Worm (Caenorhabditis elegans) whole organism, L1 larva: ENCODE results near the gene F28H7.8.

Experiments used
- C04F5.9 ChIP-seq: sonication (generic microtip); optimal IDR thresholded peaks from 2 replicates; lab custom pipeline; 2016; ENCODE audit warnings: missing genetic modification characterization, missing compliant biosample characterization
- C34B4.2 ChIP-seq: sonication (generic microtip); optimal IDR thresholded peaks from 2 replicates; lab custom pipeline; 2017; ENCODE audit warnings: mild to moderate bottlenecking, missing genetic modification characterization, missing compliant biosample characterization
- F16B12.6 ChIP-seq: fragments of 150-350 bp; optimal IDR thresholded peaks from 2 replicates; lab custom pipeline; 2014; ENCODE audit warnings: missing biosample characterization, missing genetic modification characterization
- alr-1 ChIP-seq: fragments of 200-800 bp; sonication (Bioruptor generic); optimal IDR thresholded peaks from 2 replicates; lab custom pipeline; 2018; ENCODE audit warnings: borderline replicate concordance, mild to moderate bottlenecking, missing genetic modification characterization, missing compliant biosample characterization
- aly-2 ChIP-seq: fragments of 150-350 bp; optimal IDR thresholded peaks from 2 replicates; lab custom pipeline; 2014; ENCODE audit warnings: missing biosample characterization, missing genetic modification characterization
- ama-1 ChIP-seq: fragments of 150-350 bp; optimal IDR thresholded peaks from 2 replicates; lab custom pipeline; 2014
- ceh-63 ChIP-seq: fragments of 200-800 bp; sonication (Bioruptor generic); optimal IDR thresholded peaks from 2 replicates; lab custom pipeline; 2018; ENCODE audit warnings: mild to moderate bottlenecking, missing genetic modification characterization, missing compliant biosample characterization
- ceh-8 ChIP-seq: fragments of 200-800 bp; sonication (Bioruptor generic); optimal IDR thresholded peaks from 2 replicates; lab custom pipeline; 2018; ENCODE audit warnings: mild to moderate bottlenecking, missing genetic modification characterization, moderate library complexity, missing compliant biosample characterization
- ceh-90 ChIP-seq: sonication (generic microtip); optimal IDR thresholded peaks from 2 replicates; lab custom pipeline; 2016; ENCODE audit warnings: missing genetic modification characterization, missing compliant biosample characterization
- dsc-1 ChIP-seq: sonication (generic microtip); optimal IDR thresholded peaks from 2 replicates; lab custom pipeline; 2016; ENCODE audit warnings: mild to moderate bottlenecking, missing genetic modification characterization, missing compliant biosample characterization
- efl-1 ChIP-seq, 4 experiments: fragments of 150-350 bp; optimal IDR thresholded peaks in 3 of 4; peaks in 1 of 4; 1 replicate in 1 of 4; 2 replicates in 3 of 4; lab custom pipeline; 2014; ENCODE audit warnings: missing biosample characterization in 2 of 4, missing genetic modification characterization in 2 of 4, missing genetic modification reagents in 2 of 4
- elt-2 ChIP-seq: sonication (generic microtip); optimal IDR thresholded peaks from 2 replicates; lab custom pipeline; 2016; ENCODE audit warnings: missing genetic modification characterization, mild to moderate bottlenecking, inconsistent platforms, missing compliant biosample characterization, missing genetic modification reagents
- elt-3 ChIP-seq, 6 experiments: fragments of 150-350 bp in 1 of 6; sonication (generic microtip); optimal IDR thresholded peaks; 2 replicates each; lab custom pipeline; 2017 to 2018; ENCODE audit warnings: missing biosample characterization in 6 of 6, missing genetic modification characterization in 6 of 6, inconsistent platforms in 1 of 6
- fkh-10 ChIP-seq: sonication (generic microtip); optimal IDR thresholded peaks from 2 replicates; lab custom pipeline; 2017; ENCODE audit warnings: missing biosample characterization, missing genetic modification reagents, missing genetic modification characterization
- fos-1 ChIP-seq: fragments of 150-350 bp; optimal IDR thresholded peaks from 2 replicates; lab custom pipeline; 2014; ENCODE audit warnings: missing biosample characterization, missing genetic modification characterization
- grh-1 ChIP-seq: fragments of 200-800 bp; sonication (Bioruptor generic); IDR thresholded peaks from 2 replicates; pipeline ENCODE4 v1.3.6; 2022; ENCODE audit warnings: missing genetic modification reagents, missing genetic modification characterization, missing compliant biosample characterization
- hpl-2 ChIP-seq: fragments of 150-350 bp; optimal IDR thresholded peaks from 2 replicates; lab custom pipeline; 2014; ENCODE audit warnings: missing biosample characterization, missing genetic modification reagents, missing genetic modification characterization
- irx-1 ChIP-seq: sonication (generic microtip); optimal IDR thresholded peaks from 2 replicates; lab custom pipeline; 2016; ENCODE audit warnings: missing genetic modification characterization, missing compliant biosample characterization
- jun-1 ChIP-seq: fragments of 150-350 bp; optimal IDR thresholded peaks from 2 replicates; lab custom pipeline; 2014; ENCODE audit warnings: missing biosample characterization, missing genetic modification reagents, missing genetic modification characterization
- lin-14 ChIP-seq: fragments of 200-800 bp; sonication (Bioruptor generic); optimal IDR thresholded peaks from 2 replicates; lab custom pipeline; 2018; ENCODE audit warnings: mild to moderate bottlenecking, missing genetic modification characterization, moderate library complexity, missing compliant biosample characterization
- lin-15B ChIP-seq: fragments of 150-350 bp; sonication (generic microtip); optimal IDR thresholded peaks from 3 replicates; lab custom pipeline; 2014; ENCODE audit warnings: missing biosample characterization, missing genetic modification characterization
- lin-39 ChIP-seq: fragments of 150-350 bp; optimal IDR thresholded peaks from 2 replicates; lab custom pipeline; 2014; ENCODE audit warnings: missing biosample characterization, missing genetic modification reagents, missing genetic modification characterization
- lsy-2 ChIP-seq, 2 experiments: fragments of 150-350 bp; optimal IDR thresholded peaks; 2 replicates each; lab custom pipeline; 2014; ENCODE audit warnings: missing biosample characterization in 2 of 2, missing genetic modification characterization in 2 of 2
- mab-9 ChIP-seq: fragments of 200-800 bp; sonication (Bioruptor generic); IDR thresholded peaks from 2 replicates; pipeline ENCODE4 v1.3.6; 2022; ENCODE audit warnings: missing genetic modification reagents, missing genetic modification characterization, missing compliant biosample characterization
- mdl-1 ChIP-seq, 2 experiments: fragments of 150-350 bp; optimal IDR thresholded peaks; 2 replicates each; lab custom pipeline; 2014 to 2017; ENCODE audit warnings: missing biosample characterization in 2 of 2, missing genetic modification characterization in 2 of 2, inconsistent platforms in 1 of 2
- mef-2 ChIP-seq: fragments of 150-350 bp; optimal IDR thresholded peaks from 2 replicates; lab custom pipeline; 2014; ENCODE audit warnings: missing biosample characterization, missing genetic modification characterization
- mep-1 ChIP-seq: fragments of 150-350 bp; optimal IDR thresholded peaks from 2 replicates; lab custom pipeline; 2014; ENCODE audit warnings: missing biosample characterization, missing genetic modification characterization
- nhr-11 ChIP-seq: fragments of 150-350 bp; optimal IDR thresholded peaks from 2 replicates; lab custom pipeline; 2014; ENCODE audit warnings: missing biosample characterization, missing genetic modification characterization
- nhr-12 ChIP-seq: sonication (generic microtip); optimal IDR thresholded peaks from 2 replicates; lab custom pipeline; 2017; ENCODE audit warnings: missing biosample characterization, missing genetic modification characterization
- nhr-19 ChIP-seq: fragments of 200-800 bp; sonication (Bioruptor generic); conservative IDR thresholded peaks from 2 replicates; pipeline ENCODE4 v1.3.6; 2022; ENCODE audit warnings: missing genetic modification characterization, missing compliant biosample characterization
- nhr-20 ChIP-seq: sonication (generic microtip); optimal IDR thresholded peaks from 2 replicates; lab custom pipeline; 2016; ENCODE audit warnings: mild to moderate bottlenecking, missing genetic modification characterization, missing compliant biosample characterization
- nhr-28 ChIP-seq: fragments of 150-350 bp; optimal IDR thresholded peaks from 2 replicates; lab custom pipeline; 2014; ENCODE audit warnings: missing biosample characterization, missing genetic modification characterization
- nhr-47 ChIP-seq: sonication (generic microtip); optimal IDR thresholded peaks from 2 replicates; lab custom pipeline; 2016; ENCODE audit warnings: mild to moderate bottlenecking, missing genetic modification characterization, moderate library complexity, missing compliant biosample characterization
- nhr-71 ChIP-seq: sonication (generic microtip); optimal IDR thresholded peaks from 2 replicates; lab custom pipeline; 2016; ENCODE audit warnings: mild to moderate bottlenecking, missing genetic modification characterization, moderate library complexity, missing compliant biosample characterization
- nhr-76 ChIP-seq: sonication (generic microtip); optimal IDR thresholded peaks from 2 replicates; lab custom pipeline; 2017; ENCODE audit warnings: missing biosample characterization, missing genetic modification characterization
- nhr-77 ChIP-seq: fragments of 150-350 bp; optimal IDR thresholded peaks from 2 replicates; lab custom pipeline; 2014; ENCODE audit warnings: missing biosample characterization, missing genetic modification characterization
- nhr-84 ChIP-seq: sonication (generic microtip); optimal IDR thresholded peaks from 2 replicates; lab custom pipeline; 2017; ENCODE audit warnings: missing biosample characterization, missing genetic modification characterization
- nhr-90 ChIP-seq: sonication (generic microtip); optimal IDR thresholded peaks from 2 replicates; lab custom pipeline; 2016; ENCODE audit warnings: mild to moderate bottlenecking, missing genetic modification characterization, missing compliant biosample characterization; ENCODE audit not compliant: poor library complexity
- pag-3 ChIP-seq: sonication (generic microtip); optimal IDR thresholded peaks from 2 replicates; lab custom pipeline; 2017; ENCODE audit warnings: missing genetic modification characterization, mild to moderate bottlenecking, missing compliant biosample characterization, antibody characterized with exemption, borderline replicate concordance; ENCODE audit not compliant: insufficient read depth
- pax-3 ChIP-seq: fragments of 200-800 bp; sonication (Bioruptor generic); optimal IDR thresholded peaks from 2 replicates; lab custom pipeline; 2018; ENCODE audit warnings: mild to moderate bottlenecking, missing genetic modification characterization, moderate library complexity, missing compliant biosample characterization
- skn-1 ChIP-seq: fragments of 150-350 bp; optimal IDR thresholded peaks from 2 replicates; lab custom pipeline; 2014; ENCODE audit warnings: missing biosample characterization, missing genetic modification characterization
- snu-23 ChIP-seq: sonication (generic microtip); optimal IDR thresholded peaks from 2 replicates; lab custom pipeline; 2016; ENCODE audit warnings: missing genetic modification characterization, missing compliant biosample characterization
- tlp-1 ChIP-seq: fragments of 150-350 bp; optimal IDR thresholded peaks from 2 replicates; lab custom pipeline; 2014; ENCODE audit warnings: missing biosample characterization, missing genetic modification characterization
- unc-130 ChIP-seq: fragments of 150-350 bp; optimal IDR thresholded peaks from 2 replicates; lab custom pipeline; 2017; ENCODE audit warnings: missing biosample characterization, missing genetic modification characterization, inconsistent platforms
- unc-62 ChIP-seq: fragments of 150-350 bp; optimal IDR thresholded peaks from 2 replicates; lab custom pipeline; 2014; ENCODE audit warnings: missing biosample characterization, missing genetic modification reagents, missing genetic modification characterization
- vab-15 ChIP-seq: sonication (generic microtip); optimal IDR thresholded peaks from 2 replicates; lab custom pipeline; 2017; ENCODE audit warnings: missing genotype, mild to moderate bottlenecking, missing genetic modification characterization, missing compliant biosample characterization
- xbp-1 ChIP-seq: sonication (generic microtip); optimal IDR thresholded peaks from 2 replicates; lab custom pipeline; 2016; ENCODE audit warnings: missing genetic modification characterization, missing compliant biosample characterization
- zip-4 ChIP-seq: fragments of 200-800 bp; sonication (Bioruptor generic); optimal IDR thresholded peaks from 2 replicates; lab custom pipeline; 2018; ENCODE audit warnings: mild to moderate bottlenecking, missing genetic modification characterization, moderate library complexity, missing compliant biosample characterization
- ztf-11 ChIP-seq, 2 experiments: sonication (generic microtip); optimal IDR thresholded peaks; 2 replicates each; lab custom pipeline; 2016 to 2017; ENCODE audit warnings: missing genetic modification characterization in 2 of 2, missing biosample characterization in 1 of 2, missing compliant biosample characterization in 1 of 2

The F28H7.8 gene

DNA sequence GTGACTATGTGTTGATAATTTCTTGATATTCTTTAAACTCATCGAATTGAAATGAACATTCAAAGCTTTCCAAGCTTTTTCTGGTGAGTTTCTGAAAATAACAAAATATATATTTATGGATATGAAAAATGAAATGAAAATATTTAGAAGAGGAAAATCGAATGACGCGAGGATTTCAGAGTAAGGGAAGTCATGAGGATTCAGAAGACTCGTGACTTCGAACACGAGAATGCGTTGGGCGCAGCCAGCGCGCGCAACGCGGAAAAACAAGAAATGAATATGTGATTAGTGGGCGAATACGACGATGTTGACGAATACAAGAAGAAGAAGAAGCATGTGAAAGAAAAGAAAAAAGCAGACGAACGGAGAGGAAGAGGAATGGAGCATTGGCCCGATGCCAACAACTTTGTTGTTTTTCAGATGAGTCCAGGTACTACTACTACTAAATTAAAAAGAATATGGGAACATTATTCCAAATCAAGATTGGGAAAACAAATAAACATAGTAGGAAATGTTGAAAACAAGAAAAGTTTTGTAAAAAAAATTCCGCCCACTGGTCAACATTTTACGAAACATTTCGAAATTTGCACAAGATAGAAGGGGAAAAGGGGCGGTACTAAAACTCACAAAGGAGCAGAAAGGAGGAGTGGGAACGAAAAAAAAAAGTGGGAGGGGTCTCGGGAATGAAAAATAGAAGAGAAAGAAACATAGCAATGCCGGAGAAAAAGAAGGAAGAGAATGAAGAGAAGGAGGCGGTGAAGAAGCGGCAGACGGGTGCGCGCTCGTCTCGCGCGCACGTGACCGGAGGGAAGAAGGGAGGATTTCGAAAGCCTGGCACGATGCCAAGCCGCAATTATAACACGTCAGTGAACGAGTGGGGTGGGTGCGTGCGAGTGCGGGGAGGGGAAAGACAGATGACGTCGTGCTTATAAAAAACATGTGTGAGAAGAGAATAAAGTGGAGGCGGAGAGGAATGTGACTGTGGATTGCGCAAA, 43.3 kb upstream of the F28H7.8 start (continued):
- TF ChIP-seq unc-130 (peak; percentile 92), ceh-90 (tag; lab: Kevin White, UChicago) (peak; percentile 56), pax-3 (peak; percentile 95), nhr-11 (tag; lab: Kevin White, UChicago) (no peak), lsy-2 (tag; optimal IDR thresholded peaks at IDR 0.05; lab: Kevin White, UChicago) (peak; percentile 89 to 90), skn-1 (tag; lab: Kevin White, UChicago) (peak; percentile 92), ama-1 (lab: Kevin White, UChicago) (peak; percentile 55), zip-4 (GFP tag; lab: Kevin White, UChicago) (peak; percentile 89), nhr-28 (tag; lab: Kevin White, UChicago) (no peak), mab-9 (GFP tag; lab: Robert Waterston, UW) (peak; percentile 89), nhr-84 (tag; lab: Kevin White, UChicago) (no peak), nhr-19 (GFP tag; lab: Robert Waterston, UW) (peak; percentile 96), ztf-11 (tag; optimal IDR thresholded peaks at IDR 0.05; lab: Kevin White, UChicago) (peak in 1 of 2 experiments; percentile 83), lin-14 (GFP tag; lab: Kevin White, UChicago) (peak; percentile 100), C04F5.9 (no peak), lin-15B (peak; percentile 2), nhr-47 (tag; lab: Kevin White, UChicago) (peak; percentile 94), mdl-1 (tag; optimal IDR thresholded peaks at IDR 0.05; lab: Kevin White, UChicago) (peak; percentile 88 to 98), lin-39 (peak; percentile 84), unc-62 (GFP tag; lab: Kevin White, UChicago) (peak; percentile 30), F16B12.6 (tag; lab: Kevin White, UChicago) (peak; percentile 21), dsc-1 (tag; lab: Kevin White, UChicago) (peak; percentile 96), ceh-63 (GFP tag; lab: Kevin White, UChicago) (peak; percentile 43), grh-1 (GFP tag; lab: Robert Waterston, UW) (peak; percentile 93), nhr-77 (tag; lab: Kevin White, UChicago) (peak; percentile 75), nhr-20 (peak; percentile 93), ceh-8 (GFP tag; lab: Kevin White, UChicago) (peak; percentile 93), nhr-90 (peak; percentile 80), elt-3 (tag; optimal IDR thresholded peaks at IDR 0.05; lab: Kevin White, UChicago) (peak in 1 of 6 experiments; percentile 80), mep-1 (tag; lab: Kevin White, UChicago) (peak; percentile 83), vab-15 (peak; percentile 97), fkh-10 (peak; percentile 94), fos-1 (tag; lab: Kevin White, UChicago) (peak; percentile 44), tlp-1 (tag; lab: Kevin White, UChicago) (no peak), nhr-12 (tag; lab: Kevin White, UChicago) (no peak), elt-2 (tag; lab: Kevin White, UChicago) (peak; percentile 29), jun-1 (tag; lab: Kevin White, UChicago) (peak; percentile 85), mef-2 (tag; lab: Kevin White, UChicago) (peak; percentile 82), alr-1 (tag; lab: Kevin White, UChicago) (no peak), efl-1 (optimal IDR thresholded peaks at IDR 0.05; lab: Kevin White, UChicago) (peak; percentile 70 to 72), efl-1 (GFP tag; optimal IDR thresholded peaks at IDR 0.05 in 1 of 2; lab: Kevin White, UChicago) (peak; percentile 34 to 93), nhr-71 (tag; lab: Kevin White, UChicago) (peak; percentile 98), nhr-76 (tag; lab: Kevin White, UChicago) (no peak), irx-1 (peak; percentile 92), snu-23 (peak; percentile 88), xbp-1 (tag; lab: Kevin White, UChicago) (peak; percentile 97), aly-2 (tag; lab: Kevin White, UChicago) (no peak), C34B4.2 (tag; lab: Kevin White, UChicago) (no peak), hpl-2 (peak; percentile 31), pag-3 (tag; lab: Kevin White, UChicago) (peak; percentile 88)
- TF ChIP-seq, all 84 proteins: peak for 65
